Fruit fly (Drosophila melanogaster) whole organism, embryonic: Measurements from ENCODE around the gene CG14830.

Source experiments
- CG12744 ChIP-seq: fragments of 200-800 bp; sonication (Bioruptor generic); optimal IDR thresholded peaks from 2 replicates; lab custom pipeline; 2016; ENCODE audit warnings: missing biosample characterization, missing genetic modification characterization
- CG6654 ChIP-seq: fragments of 200-800 bp; sonication (Bioruptor generic); optimal IDR thresholded peaks from 2 replicates; lab custom pipeline; 2017; ENCODE audit warnings: missing biosample characterization, mild to moderate bottlenecking, missing genetic modification characterization
- dimm ChIP-seq: fragments of 200-800 bp; sonication (Bioruptor generic); IDR thresholded peaks from 2 replicates; pipeline ENCODE4 v1.3.6; 2022; ENCODE audit warnings: missing biosample characterization, missing genetic modification characterization

dm6 chr3L:7254724-7255123 lies 9.0 kb downstream of the CG14830 start:
- TF ChIP-seq CG12744 (GFP tag; lab: Kevin White, UChicago) (no peak), dimm (GFP tag; lab: Robert Waterston, UW) (no peak), CG6654 (GFP tag; lab: Kevin White, UChicago) (no peak)
